Fruit fly (Drosophila melanogaster) whole organism, embryonic: ENCODE results near the gene mRpL16.

Source experiments
- BEAF-32 ChIP-seq: fragments of 200-800 bp; sonication (Bioruptor generic); optimal IDR thresholded peaks from 3 replicates; lab custom pipeline; 2017; ENCODE audit warnings: missing biosample characterization, missing genetic modification characterization, mild to moderate bottlenecking, moderate library complexity, missing genetic modification reagents
- Bgb ChIP-seq: fragments of 200-800 bp; sonication (Bioruptor generic); IDR thresholded peaks from 2 replicates; pipeline ENCODE4 v1.3.6; 2022; ENCODE audit warnings: missing biosample characterization, missing genetic modification characterization; ENCODE audit not compliant: partially characterized antibody
- BtbVII ChIP-seq: fragments of 200-800 bp; sonication (Bioruptor generic); optimal IDR thresholded peaks from 3 replicates; lab custom pipeline; 2017; ENCODE audit warnings: missing biosample characterization, mild to moderate bottlenecking, missing genetic modification characterization
- CG10209 ChIP-seq: fragments of 200-800 bp; sonication (Bioruptor generic); optimal IDR thresholded peaks from 3 replicates; lab custom pipeline; 2017; ENCODE audit warnings: missing biosample characterization, mild to moderate bottlenecking, missing genetic modification characterization, missing genetic modification reagents
- CG10565 ChIP-seq: fragments of 200-800 bp; sonication (Bioruptor generic); optimal IDR thresholded peaks from 3 replicates; lab custom pipeline; 2016; ENCODE audit warnings: missing biosample characterization, mild to moderate bottlenecking, missing genetic modification characterization
- CG10654 ChIP-seq: fragments of 200-800 bp; sonication (Bioruptor generic); optimal IDR thresholded peaks from 2 replicates; lab custom pipeline; 2016; ENCODE audit warnings: missing biosample characterization, missing genetic modification characterization
- CG14710 ChIP-seq: fragments of 200-800 bp; sonication (Bioruptor generic); optimal IDR thresholded peaks from 3 replicates; lab custom pipeline; 2019; ENCODE audit warnings: missing biosample characterization, mild to moderate bottlenecking, missing genetic modification characterization, moderate library complexity
- CG14860 ChIP-seq: fragments of 200-800 bp; sonication (Bioruptor generic); IDR thresholded peaks from 3 replicates; pipeline ENCODE4 v1.3.6; 2022; ENCODE audit warnings: missing biosample characterization, missing genetic modification characterization; ENCODE audit not compliant: partially characterized antibody
- CG17328 ChIP-seq: fragments of 200-800 bp; sonication (Bioruptor generic); IDR thresholded peaks from 2 replicates; pipeline ENCODE4 v1.3.6; 2022; ENCODE audit warnings: missing biosample characterization, missing genetic modification characterization
- CG17359 ChIP-seq: fragments of 200-800 bp; sonication (Bioruptor generic); optimal IDR thresholded peaks from 3 replicates; lab custom pipeline; 2018; ENCODE audit warnings: missing biosample characterization, mild to moderate bottlenecking, missing genetic modification characterization, moderate library complexity
- CG2120 ChIP-seq: fragments of 200-800 bp; sonication (Bioruptor generic); optimal IDR thresholded peaks from 3 replicates; lab custom pipeline; 2016; ENCODE audit warnings: missing biosample characterization, missing genetic modification characterization
- CG2202 ChIP-seq: fragments of 200-800 bp; sonication (Bioruptor generic); optimal IDR thresholded peaks from 2 replicates; lab custom pipeline; 2018; ENCODE audit warnings: missing biosample characterization, mild to moderate bottlenecking, missing genetic modification characterization
- CG31441 ChIP-seq: fragments of 200-800 bp; sonication (Bioruptor generic); IDR thresholded peaks from 2 replicates; pipeline ENCODE4 v1.3.6; 2022; ENCODE audit warnings: missing biosample characterization, missing genetic modification characterization
- CG32532 ChIP-seq: fragments of 200-800 bp; sonication (Bioruptor generic); IDR thresholded peaks from 2 replicates; pipeline ENCODE4 v1.3.6; 2022; ENCODE audit warnings: missing biosample characterization, missing genetic modification characterization
- CG32772 ChIP-seq: fragments of 200-800 bp; sonication (Bioruptor generic); IDR thresholded peaks from 2 replicates; pipeline ENCODE4 v1.3.6; 2022; ENCODE audit warnings: missing biosample characterization, missing genetic modification characterization
- CG3407 ChIP-seq: fragments of 200-800 bp; sonication (Bioruptor generic); optimal IDR thresholded peaks from 2 replicates; lab custom pipeline; 2018; ENCODE audit warnings: missing biosample characterization, mild to moderate bottlenecking, missing genetic modification characterization
- CG6791 ChIP-seq: fragments of 200-800 bp; sonication (Bioruptor generic); IDR thresholded peaks from 3 replicates; pipeline ENCODE4 v1.3.6; 2022; ENCODE audit warnings: missing biosample characterization, missing genetic modification characterization; ENCODE audit not compliant: partially characterized antibody
- CG7372 ChIP-seq: fragments of 200-800 bp; sonication (Bioruptor generic); IDR thresholded peaks from 2 replicates; pipeline ENCODE4 v1.3.6; 2022; ENCODE audit warnings: missing biosample characterization, missing genetic modification characterization
- CG7556 ChIP-seq: fragments of 200-800 bp; sonication (Bioruptor generic); optimal IDR thresholded peaks from 2 replicates; lab custom pipeline; 2017; ENCODE audit warnings: missing biosample characterization, mild to moderate bottlenecking, missing genetic modification characterization
- CG7963 ChIP-seq: fragments of 200-800 bp; sonication (Bioruptor generic); IDR thresholded peaks from 3 replicates; pipeline ENCODE4 v1.3.6; 2022; ENCODE audit warnings: missing biosample characterization, missing genetic modification characterization; ENCODE audit not compliant: partially characterized antibody
- CG9215 ChIP-seq: fragments of 200-800 bp; sonication (Bioruptor generic); IDR thresholded peaks from 2 replicates; pipeline ENCODE4 v1.3.6; 2022; ENCODE audit warnings: missing biosample characterization, missing genetic modification characterization
- CTCF ChIP-seq: fragments of 200-800 bp; sonication (Bioruptor generic); optimal IDR thresholded peaks from 2 replicates; lab custom pipeline; 2017; ENCODE audit warnings: missing biosample characterization, mild to moderate bottlenecking, missing genetic modification characterization, moderate library complexity
- CoRest ChIP-seq: fragments of 200-800 bp; sonication (Bioruptor generic); optimal IDR thresholded peaks from 3 replicates; lab custom pipeline; 2018; ENCODE audit warnings: missing biosample characterization, mild to moderate bottlenecking, missing genetic modification characterization, moderate library complexity
- Dek ChIP-seq: fragments of 200-800 bp; sonication (Bioruptor generic); optimal IDR thresholded peaks from 3 replicates; lab custom pipeline; 2019; ENCODE audit warnings: missing biosample characterization, mild to moderate bottlenecking, missing genetic modification characterization, moderate library complexity
- Dll ChIP-seq: fragments of 200-800 bp; sonication (Bioruptor generic); IDR thresholded peaks from 4 replicates; pipeline ENCODE4 v1.3.6; 2022; ENCODE audit warnings: missing biosample characterization, missing genetic modification characterization; ENCODE audit not compliant: partially characterized antibody
- Dp ChIP-seq: fragments of 200-800 bp; sonication (Bioruptor generic); optimal IDR thresholded peaks from 2 replicates; lab custom pipeline; 2018; ENCODE audit warnings: missing biosample characterization, mild to moderate bottlenecking, missing genetic modification characterization, moderate library complexity
- HLH3B ChIP-seq: fragments of 200-800 bp; sonication (Bioruptor generic); IDR thresholded peaks from 2 replicates; pipeline ENCODE4 v1.3.6; 2022; ENCODE audit warnings: missing biosample characterization, missing genetic modification characterization
- Hand ChIP-seq: fragments of 200-800 bp; sonication (Bioruptor generic); optimal IDR thresholded peaks from 2 replicates; lab custom pipeline; 2017; ENCODE audit warnings: mild to moderate bottlenecking, missing biosample characterization, missing genetic modification reagents, missing genetic modification characterization
- Hey ChIP-seq: fragments of 200-800 bp; sonication (Bioruptor generic); optimal IDR thresholded peaks from 3 replicates; lab custom pipeline; 2018; ENCODE audit warnings: missing biosample characterization, mild to moderate bottlenecking, missing genetic modification characterization
- Meics ChIP-seq: fragments of 200-800 bp; sonication (Bioruptor generic); optimal IDR thresholded peaks from 2 replicates; lab custom pipeline; 2017; ENCODE audit warnings: missing biosample characterization, mild to moderate bottlenecking, missing genetic modification characterization
- Mrtf ChIP-seq: fragments of 200-800 bp; sonication (Bioruptor generic); IDR thresholded peaks from 3 replicates; pipeline ENCODE4 v1.3.6; 2022; ENCODE audit warnings: missing biosample characterization, missing genetic modification characterization
- Myb ChIP-seq: fragments of 200-800 bp; sonication (Bioruptor generic); optimal IDR thresholded peaks from 2 replicates; lab custom pipeline; 2016; ENCODE audit warnings: missing biosample characterization, missing genetic modification characterization
- Oaz ChIP-seq: fragments of 200-800 bp; sonication (Bioruptor generic); IDR thresholded peaks from 2 replicates; pipeline ENCODE4 v1.3.6; 2022; ENCODE audit warnings: missing biosample characterization, missing genetic modification characterization
- TFAM ChIP-seq: fragments of 200-800 bp; sonication (Bioruptor generic); optimal IDR thresholded peaks from 2 replicates; lab custom pipeline; 2017; ENCODE audit warnings: missing biosample characterization, missing genetic modification characterization, inconsistent platforms
- ase ChIP-seq: fragments of 200-800 bp; sonication (Bioruptor generic); IDR thresholded peaks from 3 replicates; pipeline ENCODE4 v1.3.6; 2022; ENCODE audit warnings: missing biosample characterization, missing genetic modification characterization
- ato ChIP-seq: fragments of 200-800 bp; sonication (Bioruptor generic); IDR thresholded peaks from 2 replicates; pipeline ENCODE4 v1.3.6; 2022; ENCODE audit warnings: missing biosample characterization, missing genetic modification characterization; ENCODE audit not compliant: partially characterized antibody
- bbx ChIP-seq: fragments of 200-800 bp; sonication (Bioruptor generic); IDR thresholded peaks from 2 replicates; pipeline ENCODE4 v1.3.6; 2022; ENCODE audit warnings: missing biosample characterization, missing genetic modification characterization; ENCODE audit not compliant: partially characterized antibody
- br ChIP-seq: fragments of >200 bp; optimal IDR thresholded peaks from 2 replicates; lab custom pipeline; 2017
- chn ChIP-seq: fragments of 200-800 bp; sonication (Bioruptor generic); optimal IDR thresholded peaks from 2 replicates; lab custom pipeline; 2016; ENCODE audit warnings: missing biosample characterization, missing genetic modification characterization
- ems ChIP-seq: fragments of 200-800 bp; sonication (Bioruptor generic); optimal IDR thresholded peaks from 3 replicates; lab custom pipeline; 2016; ENCODE audit warnings: missing biosample characterization, missing genetic modification characterization
- eyg ChIP-seq: fragments of 200-800 bp; sonication (Bioruptor generic); optimal IDR thresholded peaks from 3 replicates; lab custom pipeline; 2016; ENCODE audit warnings: missing biosample characterization, missing genetic modification characterization
- gro ChIP-seq: fragments of 200-800 bp; sonication (Bioruptor generic); optimal IDR thresholded peaks from 2 replicates; lab custom pipeline; 2016; ENCODE audit warnings: missing biosample characterization, missing genetic modification characterization
- inv ChIP-seq: fragments of 200-800 bp; sonication (Bioruptor generic); IDR thresholded peaks from 2 replicates; pipeline ENCODE4 v1.3.6; 2022; ENCODE audit warnings: missing biosample characterization, missing genetic modification characterization; ENCODE audit not compliant: partially characterized antibody
- knrl ChIP-seq: fragments of 200-800 bp; sonication (Bioruptor generic); IDR thresholded peaks from 3 replicates; pipeline ENCODE4 v1.3.6; 2022; ENCODE audit warnings: missing biosample characterization, missing genetic modification characterization; ENCODE audit not compliant: partially characterized antibody
- nom ChIP-seq: fragments of 200-800 bp; sonication (Bioruptor generic); optimal IDR thresholded peaks from 2 replicates; lab custom pipeline; 2017; ENCODE audit warnings: missing biosample characterization, missing genetic modification characterization, mild to moderate bottlenecking, moderate library complexity, missing genetic modification reagents
- pb ChIP-seq: fragments of 200-800 bp; sonication (Bioruptor generic); optimal IDR thresholded peaks from 3 replicates; lab custom pipeline; 2016; ENCODE audit warnings: missing biosample characterization, missing genetic modification characterization
- pum ChIP-seq: fragments of 200-800 bp; sonication (Bioruptor generic); optimal IDR thresholded peaks from 2 replicates; lab custom pipeline; 2016; ENCODE audit warnings: missing biosample characterization, missing genetic modification characterization
- ro ChIP-seq: fragments of 200-800 bp; sonication (Bioruptor generic); IDR thresholded peaks from 2 replicates; pipeline ENCODE4 v1.3.6; 2022; ENCODE audit warnings: missing biosample characterization, missing genetic modification characterization
- so ChIP-seq: fragments of 200-800 bp; sonication (Bioruptor generic); IDR thresholded peaks from 3 replicates; pipeline ENCODE4 v1.3.6; 2022; ENCODE audit warnings: missing biosample characterization, missing genetic modification characterization
- sug ChIP-seq: fragments of 200-800 bp; optimal IDR thresholded peaks from 2 replicates; lab custom pipeline; 2019; ENCODE audit warnings: missing biosample characterization, mild to moderate bottlenecking, missing genetic modification characterization, moderate library complexity
- vvl ChIP-seq: fragments of 200-800 bp; sonication (Bioruptor generic); IDR thresholded peaks from 2 replicates; pipeline ENCODE4 v1.3.6; 2022; ENCODE audit warnings: missing biosample characterization, missing genetic modification characterization

mRpL16 gene

DNA sequence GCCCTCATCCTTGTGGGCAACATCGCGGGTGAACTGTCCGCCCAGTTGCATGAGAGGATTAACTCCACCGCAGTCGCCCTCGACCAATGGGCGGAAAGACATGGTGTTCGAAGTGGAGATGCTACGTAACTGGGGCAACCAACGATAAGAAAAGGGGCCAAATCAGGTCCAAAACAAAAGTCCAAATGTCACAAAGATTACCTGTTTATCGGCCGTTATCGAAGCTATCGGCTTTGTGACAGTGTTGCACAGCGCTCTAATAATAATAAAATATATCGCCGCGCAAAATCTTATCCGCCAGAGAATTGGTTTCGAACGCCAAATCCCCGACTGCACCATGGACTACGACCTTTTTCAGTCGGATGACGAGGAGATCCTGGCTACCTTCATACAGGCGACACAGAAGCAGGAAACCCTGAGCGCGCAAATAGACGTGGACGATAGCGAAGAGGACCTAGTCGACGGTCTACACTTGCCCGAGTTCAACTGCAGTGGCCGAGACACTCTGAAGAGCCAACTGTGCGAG lies 21.4 kb upstream of the mRpL16 start, which contains the start of the genes CG14803 and Pex5 (continued):
- TF ChIP-seq Oaz (GFP tag; lab: Robert Waterston, UW) (no peak), br (lab: Kevin White, UChicago) (no peak), ro (GFP tag; lab: Robert Waterston, UW) (no peak), CTCF (GFP tag; lab: Kevin White, UChicago) (no peak), CG10654 (GFP tag; lab: Kevin White, UChicago) (no peak), CG7372 (no peak), Mrtf (GFP tag; lab: Robert Waterston, UW) (no peak), HLH3B (GFP tag; lab: Robert Waterston, UW) (no peak), pb (GFP tag; lab: Kevin White, UChicago) (no peak), CG2202 (tag; lab: Kevin White, UChicago) (no peak), CG10565 (GFP tag; lab: Kevin White, UChicago) (no peak), so (no peak), Meics (GFP tag; lab: Kevin White, UChicago) (no peak), eyg (GFP tag; lab: Kevin White, UChicago) (no peak), knrl (GFP tag; lab: Robert Waterston, UW) (peak; percentile 45; the same call in 2 of the 3 replicates), BEAF-32 (GFP tag; lab: Kevin White, UChicago) (peak; percentile 62), gro (no peak), bbx (GFP tag; lab: Robert Waterston, UW) (peak; percentile 68; the same call in 1 of the 2 replicates), ato (peak; percentile 38), CG2120 (GFP tag; lab: Kevin White, UChicago) (peak; percentile 31), inv (GFP tag; lab: Robert Waterston, UW) (no peak), Hand (no peak), CG32532 (GFP tag; lab: Robert Waterston, UW) (no peak), sug (tag; lab: Kevin White, UChicago) (peak; percentile 9), pum (GFP tag; lab: Kevin White, UChicago) (no peak), Dll (GFP tag; lab: Robert Waterston, UW) (peak; percentile 57; the same call in 2 of the 4 replicates), CG3407 (GFP tag; lab: Kevin White, UChicago) (no peak), TFAM (no peak), CG17359 (tag; lab: Kevin White, UChicago) (no peak), CG17328 (GFP tag; lab: Robert Waterston, UW) (no peak), Myb (peak; percentile 31), CoRest (peak; percentile 3), Hey (tag; lab: Kevin White, UChicago) (no peak), nom (GFP tag; lab: Kevin White, UChicago) (peak; percentile 25), CG14860 (GFP tag; lab: Robert Waterston, UW) (peak; percentile 52; the same call in 1 of the 3 replicates), CG31441 (no peak), ase (GFP tag; lab: Robert Waterston, UW) (no peak), vvl (GFP tag; lab: Robert Waterston, UW) (no peak), chn (GFP tag; lab: Kevin White, UChicago) (no peak), CG10209 (GFP tag; lab: Kevin White, UChicago) (no peak), Dp (peak; percentile 76), Dek (tag; lab: Kevin White, UChicago) (no peak), CG7556 (GFP tag; lab: Kevin White, UChicago) (no peak), CG7963 (GFP tag; lab: Robert Waterston, UW) (peak; percentile 67; the same call in 1 of the 3 replicates), CG32772 (GFP tag; lab: Robert Waterston, UW) (no peak), CG6791 (GFP tag; lab: Robert Waterston, UW) (peak; percentile 63), CG14710 (tag; lab: Kevin White, UChicago) (no peak), CG9215 (GFP tag; lab: Robert Waterston, UW) (no peak), Bgb (GFP tag; lab: Robert Waterston, UW) (peak; percentile 65), ems (GFP tag; lab: Kevin White, UChicago) (no peak), BtbVII (no peak)
